Fruit fly (Drosophila melanogaster): ENCODE results near the gene pns.

DNA sequence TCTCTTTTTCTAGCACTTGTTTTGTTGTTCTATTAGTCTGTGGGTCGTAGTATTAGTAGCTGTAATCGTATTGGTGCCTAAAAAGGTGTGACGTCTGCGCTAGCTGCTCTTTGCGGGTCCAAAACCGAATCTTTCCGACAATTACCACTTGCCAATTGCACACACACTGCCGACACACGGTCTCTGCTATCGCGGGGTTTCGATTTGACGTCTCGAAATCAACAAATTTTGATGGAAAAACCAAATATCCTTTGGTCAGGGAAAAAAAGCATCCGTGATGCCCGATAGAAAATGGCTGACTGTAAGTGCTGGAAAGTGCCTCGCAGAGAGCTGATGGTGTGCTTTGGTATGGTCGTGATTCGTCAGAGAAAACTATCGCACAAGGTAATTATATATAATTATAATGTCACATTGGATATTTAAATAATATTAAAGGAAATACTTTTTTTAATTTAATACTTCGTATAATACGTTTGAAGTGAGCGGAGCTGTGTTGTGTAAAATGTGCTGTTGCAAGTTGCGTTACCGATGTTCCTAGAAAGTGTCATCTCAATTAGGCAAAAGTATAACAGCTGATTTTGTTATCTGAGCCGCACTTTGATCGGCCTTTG, 21.3 kb downstream of the pns start, which contains the start of the genes Pex10 and CG12099:
- TF ChIP-seq CG30403 (GFP tag; optimal IDR thresholded peaks at IDR 0.05) (peak; percentile 96), sens-2 (GFP tag; IDR thresholded peaks at IDR 0.05) (peak; percentile 86), Drgx (GFP tag; IDR thresholded peaks at IDR 0.05) (peak; percentile 82), pzg (GFP tag; optimal IDR thresholded peaks at IDR 0.05) (peak; percentile 76), CG13894 (tag; optimal IDR thresholded peaks at IDR 0.05) (no peak), hbn (GFP tag; IDR thresholded peaks at IDR 0.05; ENCODE audit: partially characterized antibody) (peak; percentile 93), CG2678 (tag; optimal IDR thresholded peaks at IDR 0.05) (peak; percentile 86), zfh2 (GFP tag; optimal IDR thresholded peaks at IDR 0.05) (peak; percentile 82), HLH4C (GFP tag; IDR thresholded peaks at IDR 0.05; ENCODE audit: partially characterized antibody) (peak; percentile 89), CG9797 (GFP tag; optimal IDR thresholded peaks at IDR 0.05) (peak; percentile 58), Stat92E (GFP tag; optimal IDR thresholded peaks at IDR 0.05) (peak in 1 of 3 experiments; percentile 56), CG1602 (GFP tag; optimal IDR thresholded peaks at IDR 0.05) (peak; percentile 90), lola (GFP tag; optimal IDR thresholded peaks at IDR 0.05) (peak in 1 of 3 experiments; percentile 89), Sox102F (GFP tag; optimal IDR thresholded peaks at IDR 0.05) (no peak)

Data from whole organism, embryonic.